Worm (Caenorhabditis elegans): ENCODE data around the gene arrd-13.

ce11 chrII:13780792-13781248, 22.6 kb downstream of the arrd-13 start:
- TF ChIP-seq med-1 (GFP tag; optimal IDR thresholded peaks at IDR 0.05; ENCODE audit: insufficient read depth) (no peak), ztf-23 (GFP tag; IDR thresholded peaks at IDR 0.05) (no peak), flt-1 (GFP tag; IDR thresholded peaks at IDR 0.05) (no peak), ref-1 (GFP tag; conservative IDR thresholded peaks at IDR 0.05) (no peak), cog-1 (tag; optimal IDR thresholded peaks at IDR 0.05) (no peak), tab-1 (GFP tag; IDR thresholded peaks at IDR 0.05) (no peak), ztf-29 (GFP tag; IDR thresholded peaks at IDR 0.05) (no peak), klf-2 (GFP tag; conservative IDR thresholded peaks at IDR 0.05) (no peak), T22C8.4 (GFP tag; IDR thresholded peaks at IDR 0.05) (no peak)
